Worm (Caenorhabditis elegans): Measurements from ENCODE around the gene T13F3.6.

T13F3.6 gene

DNA sequence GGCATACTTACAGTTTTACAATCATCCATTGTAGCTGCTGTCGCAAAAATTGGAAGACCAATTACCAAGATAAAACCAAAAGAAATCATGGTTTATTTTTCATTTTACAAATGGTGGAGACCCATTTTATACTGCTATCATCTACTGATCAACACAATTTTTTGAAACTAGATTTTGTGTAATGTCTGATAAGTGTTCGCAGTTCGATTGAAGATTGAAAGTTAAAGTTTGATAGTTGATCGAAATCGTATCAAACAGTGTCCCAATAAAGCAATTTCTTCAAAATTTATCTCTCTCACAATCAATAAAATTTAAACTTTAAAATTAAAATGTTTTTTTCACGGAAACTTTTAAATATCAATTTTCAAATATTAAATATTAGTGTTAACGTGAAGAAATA is at the start of gene T13F3.6:
T13F3.6 (minus strand) TSS at position 101 of the 400 bp plus-strand sequence.
- TF ChIP-seq nhr-71 (tag; optimal IDR thresholded peaks at IDR 0.05) = no peak
- no peak for TF ChIP-seq nhr-11 (tag; optimal IDR thresholded peaks at IDR 0.05)
- TF ChIP-seq elt-2 (tag; optimal IDR thresholded peaks at IDR 0.05) = no peak
- TF ChIP-seq aha-1 (tag; optimal IDR thresholded peaks at IDR 0.05) = no peak
- TF ChIP-seq mab-9 (GFP tag; IDR thresholded peaks at IDR 0.05) = no peak
- no peak for TF ChIP-seq nhr-90 (tag; optimal IDR thresholded peaks at IDR 0.05; ENCODE audit: poor library complexity)
- no peak for TF ChIP-seq snpc-4 (tag; optimal IDR thresholded peaks at IDR 0.05)
- TF ChIP-seq C04F5.9 (tag; optimal IDR thresholded peaks at IDR 0.05) = no peak
- TF ChIP-seq efl-1 (optimal IDR thresholded peaks at IDR 0.05) = no peak
- TF ChIP-seq efl-1 (GFP tag; optimal IDR thresholded peaks at IDR 0.05 in 1 of 2) = no peak
- TF ChIP-seq mep-1 (tag; optimal IDR thresholded peaks at IDR 0.05) = no peak
- no peak for TF ChIP-seq egl-27 (tag; optimal IDR thresholded peaks at IDR 0.05)
- TF ChIP-seq blmp-1 (tag; optimal IDR thresholded peaks at IDR 0.05) = no peak

DNA sequence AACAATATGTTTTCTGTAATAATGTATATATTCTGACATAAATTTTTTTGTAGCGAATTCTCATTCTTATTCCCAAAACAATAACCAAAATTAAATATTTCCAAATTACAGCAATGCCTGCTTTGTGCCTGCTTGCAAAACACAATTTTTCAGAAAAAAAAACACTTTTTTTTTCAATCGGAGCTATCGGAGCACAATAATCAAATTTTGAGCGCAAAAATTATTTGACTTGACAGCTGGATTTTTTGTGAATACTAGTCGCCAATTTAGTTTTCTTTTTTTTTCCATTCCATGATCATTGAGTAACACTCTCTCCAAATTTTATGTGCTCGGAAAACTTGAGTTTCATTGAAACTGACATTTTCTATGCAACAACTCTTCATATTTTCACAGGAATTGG is 46.2 kb upstream of the T13F3.6 start, which contains the start of gene srh-180:
srh-180 (plus strand) TSS at position 301 of the 400 bp plus-strand sequence.
- TF ChIP-seq mef-2 (tag; optimal IDR thresholded peaks at IDR 0.05) (no peak), hlh-17 (GFP tag; optimal IDR thresholded peaks at IDR 0.05; ENCODE audit: borderline replicate concordance) (no peak), alr-1 (tag; optimal IDR thresholded peaks at IDR 0.05; ENCODE audit: borderline replicate concordance) (no peak), vab-15 (tag; optimal IDR thresholded peaks at IDR 0.05) (no peak), unc-98 (GFP tag; IDR thresholded peaks at IDR 0.05) (no peak), ceh-90 (tag; optimal IDR thresholded peaks at IDR 0.05) (no peak), lsy-2 (tag; optimal IDR thresholded peaks at IDR 0.05) (no peak), skn-1 (tag; optimal IDR thresholded peaks at IDR 0.05) (no peak), tlp-1 (tag; optimal IDR thresholded peaks at IDR 0.05) (no peak), mdl-1 (tag; optimal IDR thresholded peaks at IDR 0.05) (no peak), blmp-1 (tag; optimal IDR thresholded peaks at IDR 0.05) (no peak), unc-86 (tag; optimal IDR thresholded peaks at IDR 0.05) (no peak), pax-3 (tag; optimal IDR thresholded peaks at IDR 0.05) (no peak), nhr-47 (tag; optimal IDR thresholded peaks at IDR 0.05) (no peak), hlh-4 (tag; optimal IDR thresholded peaks at IDR 0.05) (no peak), lir-3 (tag; optimal IDR thresholded peaks at IDR 0.05; ENCODE audit: poor library complexity) (no peak), lin-35 (GFP tag; optimal IDR thresholded peaks at IDR 0.05) (no peak)

DNA sequence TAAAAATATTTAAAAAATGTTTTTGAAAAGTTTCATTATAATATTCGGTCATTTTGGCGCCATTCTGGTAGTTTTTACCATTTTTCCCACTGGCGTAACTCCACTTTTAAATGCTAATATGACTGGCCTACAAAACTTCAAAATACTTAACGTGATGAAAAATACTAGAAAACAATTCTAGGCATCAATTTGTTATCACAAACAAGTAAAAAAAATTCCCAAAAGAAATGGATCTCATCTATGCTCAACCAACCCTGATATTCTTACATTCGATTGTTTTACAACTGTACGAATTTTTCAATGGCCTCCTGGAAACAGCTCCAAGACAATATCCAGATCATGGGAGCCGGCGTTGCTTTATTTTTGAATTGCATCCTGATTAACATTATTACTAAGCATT is 44.0 kb upstream of the T13F3.6 start, which contains the start of gene str-214:
str-214 (plus strand) TSS at position 301 of the 400 bp plus-strand sequence.
- TF ChIP-seq ama-1 (optimal IDR thresholded peaks at IDR 0.05) = no peak

ce11 chrV:16309523-16309922 is 38.5 kb upstream of the T13F3.6 start, which contains the start of gene oac-7:
oac-7 (plus strand) TSS chrV:16309805.
- no peak for TF ChIP-seq alr-1 (tag; optimal IDR thresholded peaks at IDR 0.05; ENCODE audit: borderline replicate concordance)
- no peak for TF ChIP-seq tbx-2 (tag; optimal IDR thresholded peaks at IDR 0.05)
- no peak for TF ChIP-seq irx-1 (tag; optimal IDR thresholded peaks at IDR 0.05)
- peak; percentile 45 for TF ChIP-seq nhr-85 (tag)
- no peak for TF ChIP-seq hpl-2 (GFP tag; optimal IDR thresholded peaks at IDR 0.05)
- TF ChIP-seq lin-13 (GFP tag; optimal IDR thresholded peaks at IDR 0.05) = no peak
- TF ChIP-seq nhr-71 (tag; optimal IDR thresholded peaks at IDR 0.05) = peak; percentile 66
- no peak for TF ChIP-seq ceh-63 (GFP tag; optimal IDR thresholded peaks at IDR 0.05)
- no peak for TF ChIP-seq lir-3 (tag; optimal IDR thresholded peaks at IDR 0.05; ENCODE audit: poor library complexity)
- peak in 1 of 2 experiments; percentile 13 for TF ChIP-seq efl-1 (optimal IDR thresholded peaks at IDR 0.05)
- no peak for TF ChIP-seq efl-1 (GFP tag; optimal IDR thresholded peaks at IDR 0.05 in 1 of 2)
- TF ChIP-seq mdl-1 (tag; optimal IDR thresholded peaks at IDR 0.05) = no peak
- TF ChIP-seq blmp-1 (tag; optimal IDR thresholded peaks at IDR 0.05) = peak; percentile 4
- TF ChIP-seq mab-9 (GFP tag; IDR thresholded peaks at IDR 0.05) = no peak
- no peak for TF ChIP-seq C04F5.9 (tag; optimal IDR thresholded peaks at IDR 0.05)
- TF ChIP-seq unc-98 (GFP tag; IDR thresholded peaks at IDR 0.05) = no peak
- no peak for TF ChIP-seq zip-4 (GFP tag; optimal IDR thresholded peaks at IDR 0.05)
- TF ChIP-seq fkh-8 (tag; optimal IDR thresholded peaks at IDR 0.05) = no peak
- TF ChIP-seq C16A3.4 (tag; optimal IDR thresholded peaks at IDR 0.05) = no peak
- TF ChIP-seq snpc-4 (tag; optimal IDR thresholded peaks at IDR 0.05) = no peak
- TF ChIP-seq unc-86 (tag; optimal IDR thresholded peaks at IDR 0.05) = no peak
- peak; percentile 5 for TF ChIP-seq skn-1 (tag; optimal IDR thresholded peaks at IDR 0.05)
- no peak for TF ChIP-seq lin-14 (GFP tag; optimal IDR thresholded peaks at IDR 0.05)

Data from whole organism, L1 larva.